Worm (Caenorhabditis elegans): Measurements from ENCODE around the gene lon-1.

ce11 chrIII:5474176-5474575 lies at the start of gene lon-1:
- no peak for TF ChIP-seq ceh-9 (tag; optimal IDR thresholded peaks at IDR 0.05)
- no peak for TF ChIP-seq ama-1 (optimal IDR thresholded peaks at IDR 0.05)
- TF ChIP-seq nfya-1 (tag; optimal IDR thresholded peaks at IDR 0.05), result no peak
- TF ChIP-seq Y22D7AL.16 (tag; optimal IDR thresholded peaks at IDR 0.05), result no peak
- TF ChIP-seq pax-1 (tag; optimal IDR thresholded peaks at IDR 0.05), result no peak
- no peak for TF ChIP-seq ceh-19 (GFP tag; optimal IDR thresholded peaks at IDR 0.05)
- TF ChIP-seq ceh-30 (tag; optimal IDR thresholded peaks at IDR 0.05), result no peak
- TF ChIP-seq nhr-11 (tag; optimal IDR thresholded peaks at IDR 0.05), result no peak
- no peak for TF ChIP-seq dmd-4 (tag; optimal IDR thresholded peaks at IDR 0.05; ENCODE audit: borderline replicate concordance)
- no peak for TF ChIP-seq sox-2 (GFP tag; IDR thresholded peaks at IDR 0.05)
- no peak for TF ChIP-seq elt-2 (tag; optimal IDR thresholded peaks at IDR 0.05)
- TF ChIP-seq mec-3 (tag; optimal IDR thresholded peaks at IDR 0.05; ENCODE audit: borderline replicate concordance), result no peak
- no peak for TF ChIP-seq ceh-2 (tag; optimal IDR thresholded peaks at IDR 0.05)
